Worm (Caenorhabditis elegans) whole organism, mixed stage, embryonic: ENCODE results near the gene F53A9.3.

Experiments used
- M03D4.4 ChIP-seq: sonication (generic microtip); optimal IDR thresholded peaks from 2 replicates; lab custom pipeline; 2017; ENCODE audit warnings: mild to moderate bottlenecking, missing genetic modification characterization, missing compliant biosample characterization
- bed-3 ChIP-seq: fragments of 200-800 bp; sonication (Bioruptor generic); optimal IDR thresholded peaks from 3 replicates; lab custom pipeline; 2018; ENCODE audit warnings: mild to moderate bottlenecking, missing genetic modification characterization, moderate library complexity, missing compliant biosample characterization
- blmp-1 ChIP-seq: fragments of 150-350 bp; optimal IDR thresholded peaks from 2 replicates; lab custom pipeline; 2014; ENCODE audit warnings: missing biosample characterization, missing genetic modification characterization
- ceh-39 ChIP-seq: fragments of 150-350 bp; optimal IDR thresholded peaks from 2 replicates; lab custom pipeline; 2014; ENCODE audit warnings: missing biosample characterization, missing genetic modification characterization
- ceh-83 ChIP-seq: fragments of 200-800 bp; sonication (Bioruptor generic); optimal IDR thresholded peaks from 2 replicates; lab custom pipeline; 2018; ENCODE audit warnings: mild to moderate bottlenecking, missing genetic modification characterization, missing compliant biosample characterization
- ces-1 ChIP-seq: fragments of 150-350 bp; optimal IDR thresholded peaks from 2 replicates; lab custom pipeline; 2014; ENCODE audit warnings: missing biosample characterization, missing genetic modification reagents, missing genetic modification characterization
- cnd-1 ChIP-seq: fragments of 200-800 bp; sonication (Bioruptor generic); optimal IDR thresholded peaks from 2 replicates; lab custom pipeline; 2018; ENCODE audit warnings: mild to moderate bottlenecking, missing genetic modification characterization, missing compliant biosample characterization
- drap-1 ChIP-seq: fragments of 200-800 bp; sonication (Bioruptor generic); optimal IDR thresholded peaks from 3 replicates; lab custom pipeline; 2018; ENCODE audit warnings: mild to moderate bottlenecking, missing genetic modification characterization, missing compliant biosample characterization
- elt-1 ChIP-seq: sonication (generic microtip); optimal IDR thresholded peaks from 2 replicates; lab custom pipeline; 2017; ENCODE audit warnings: missing genetic modification characterization, mild to moderate bottlenecking, missing compliant biosample characterization, antibody characterized with exemption, moderate library complexity, borderline replicate concordance; ENCODE audit not compliant: insufficient read depth
- elt-3 ChIP-seq: fragments of 150-350 bp; optimal IDR thresholded peaks from 2 replicates; lab custom pipeline; 2014; ENCODE audit warnings: missing biosample characterization, missing genetic modification characterization
- flh-1 ChIP-seq: fragments of 200-800 bp; sonication (Bioruptor generic); optimal IDR thresholded peaks from 2 replicates; lab custom pipeline; 2018; ENCODE audit warnings: mild to moderate bottlenecking, missing genetic modification characterization, moderate library complexity, missing compliant biosample characterization
- ham-2 ChIP-seq: fragments of 200-800 bp; sonication (Bioruptor generic); optimal IDR thresholded peaks from 2 replicates; lab custom pipeline; 2018; ENCODE audit warnings: mild to moderate bottlenecking, missing genetic modification characterization, missing compliant biosample characterization
- hlh-1 ChIP-seq: fragments of 150-350 bp; optimal IDR thresholded peaks from 2 replicates; lab custom pipeline; 2014; ENCODE audit warnings: missing biosample characterization, missing genetic modification reagents, missing genetic modification characterization
- lin-13 ChIP-seq: fragments of 150-350 bp; optimal IDR thresholded peaks from 2 replicates; lab custom pipeline; 2014; ENCODE audit warnings: missing biosample characterization, missing genetic modification characterization
- lin-32 ChIP-seq: fragments of 200-800 bp; sonication (Bioruptor generic); optimal IDR thresholded peaks from 2 replicates; lab custom pipeline; 2018; ENCODE audit warnings: mild to moderate bottlenecking, missing genetic modification characterization, missing compliant biosample characterization
- mab-5 ChIP-seq: fragments of 150-350 bp; optimal IDR thresholded peaks from 2 replicates; lab custom pipeline; 2014; ENCODE audit warnings: missing biosample characterization, missing genetic modification characterization
- mep-1 ChIP-seq: fragments of 150-350 bp; optimal IDR thresholded peaks from 2 replicates; lab custom pipeline; 2017; ENCODE audit warnings: missing biosample characterization, missing genetic modification reagents, missing genetic modification characterization, inconsistent platforms
- mls-2 ChIP-seq: sonication (generic microtip); optimal IDR thresholded peaks from 2 replicates; lab custom pipeline; 2016; ENCODE audit warnings: mild to moderate bottlenecking, missing genetic modification characterization, moderate library complexity, missing compliant biosample characterization
- nhr-12 ChIP-seq: fragments of 150-350 bp; optimal IDR thresholded peaks from 2 replicates; lab custom pipeline; 2014; ENCODE audit warnings: missing biosample characterization, missing genetic modification characterization
- nhr-28 ChIP-seq: fragments of 150-350 bp; optimal IDR thresholded peaks from 2 replicates; lab custom pipeline; 2014; ENCODE audit warnings: missing biosample characterization, missing genetic modification characterization
- nhr-76 ChIP-seq: sonication (generic microtip); optimal IDR thresholded peaks from 2 replicates; lab custom pipeline; 2017; ENCODE audit warnings: missing biosample characterization, missing genetic modification characterization
- pha-4 ChIP-seq: fragments of 150-350 bp; optimal IDR thresholded peaks from 2 replicates; lab custom pipeline; 2018; ENCODE audit warnings: missing biosample characterization, missing genetic modification reagents, missing genetic modification characterization
- sem-2 ChIP-seq: fragments of 200-800 bp; sonication (Bioruptor generic); optimal IDR thresholded peaks from 2 replicates; lab custom pipeline; 2018; ENCODE audit warnings: mild to moderate bottlenecking, missing genetic modification characterization, missing compliant biosample characterization
- snpc-4 ChIP-seq: fragments of 150-350 bp; optimal IDR thresholded peaks from 2 replicates; lab custom pipeline; 2014; ENCODE audit warnings: missing biosample characterization, missing genetic modification characterization
- sptf-1 ChIP-seq: sonication (generic microtip); optimal IDR thresholded peaks from 2 replicates; lab custom pipeline; 2017; ENCODE audit warnings: mild to moderate bottlenecking, missing genetic modification characterization, moderate library complexity, missing compliant biosample characterization
- tbx-8 ChIP-seq: fragments of 200-800 bp; sonication (Bioruptor generic); optimal IDR thresholded peaks from 2 replicates; lab custom pipeline; 2018; ENCODE audit warnings: mild to moderate bottlenecking, missing genetic modification characterization, moderate library complexity, missing compliant biosample characterization
- unc-120 ChIP-seq: sonication (generic microtip); optimal IDR thresholded peaks from 2 replicates; lab custom pipeline; 2017; ENCODE audit warnings: missing genetic modification characterization, missing compliant biosample characterization; ENCODE audit not compliant: poor library complexity, severe bottlenecking
- unc-39 ChIP-seq: fragments of 150-350 bp; optimal IDR thresholded peaks from 2 replicates; lab custom pipeline; 2014; ENCODE audit warnings: missing biosample characterization, missing genetic modification characterization
- unc-62 ChIP-seq: fragments of 150-350 bp; optimal IDR thresholded peaks from 2 replicates; lab custom pipeline; 2014; ENCODE audit warnings: missing biosample characterization, missing genetic modification reagents, missing genetic modification characterization
- zip-8 ChIP-seq: fragments of 150-350 bp; optimal IDR thresholded peaks from 2 replicates; lab custom pipeline; 2014; ENCODE audit warnings: missing biosample characterization, missing genetic modification characterization
- ztf-11 ChIP-seq: fragments of 150-350 bp; optimal IDR thresholded peaks from 2 replicates; lab custom pipeline; 2014; ENCODE audit warnings: missing biosample characterization, missing genetic modification characterization

F53A9.3 gene

ce11 chrX:8719888-8720287, 11.7 kb downstream of the F53A9.3 start:
- no peak for TF ChIP-seq ham-2
- no peak for TF ChIP-seq ceh-39 (tag; lab: Kevin White, UChicago)
- no peak for TF ChIP-seq zip-8 (tag; lab: Kevin White, UChicago)
- TF ChIP-seq bed-3 (GFP tag; lab: Kevin White, UChicago) = no peak
- TF ChIP-seq M03D4.4 (tag; lab: Kevin White, UChicago) = no peak
- no peak for TF ChIP-seq nhr-76 (tag; lab: Kevin White, UChicago)
- TF ChIP-seq ceh-83 (GFP tag; lab: Kevin White, UChicago) = no peak
- no peak for TF ChIP-seq nhr-12 (tag; lab: Kevin White, UChicago)
- no peak for TF ChIP-seq sem-2 (GFP tag; lab: Kevin White, UChicago)
- TF ChIP-seq unc-120 = no peak
- TF ChIP-seq cnd-1 = no peak
- TF ChIP-seq snpc-4 (tag; lab: Kevin White, UChicago) = no peak
- no peak for TF ChIP-seq lin-32 (GFP tag; lab: Kevin White, UChicago)
- TF ChIP-seq, all 35 proteins: peak for 0

ce11 chrX:8720658-8721057, 12.5 kb downstream of the F53A9.3 start, which contains the start of gene F53A9.9:
Gene F53A9.9, minus strand, starts transcription at chrX:8720758.
- TF ChIP-seq mls-2 = no peak
- TF ChIP-seq flh-1 (GFP tag; lab: Kevin White, UChicago) = no peak
- no peak for TF ChIP-seq hlh-1 (tag; lab: Kevin White, UChicago)
- no peak for TF ChIP-seq pha-4
- TF ChIP-seq blmp-1 (tag; lab: Kevin White, UChicago) = no peak
- TF ChIP-seq sem-2 (GFP tag; lab: Kevin White, UChicago) = no peak

- no peak for TF ChIP-seq mep-1
- TF ChIP-seq nhr-76 (tag; lab: Kevin White, UChicago) = no peak
- no peak for TF ChIP-seq lin-13 (tag; lab: Kevin White, UChicago)
- no peak for TF ChIP-seq elt-1 (tag; lab: Kevin White, UChicago)
- no peak for TF ChIP-seq mab-5
- TF ChIP-seq elt-3 (tag; lab: Kevin White, UChicago) = no peak
- TF ChIP-seq ztf-11 (tag; lab: Kevin White, UChicago) = no peak
- no peak for TF ChIP-seq blmp-1 (tag; lab: Kevin White, UChicago)
- no peak for TF ChIP-seq ceh-39 (tag; lab: Kevin White, UChicago)
- TF ChIP-seq unc-39 (tag; lab: Kevin White, UChicago) = no peak
- no peak for TF ChIP-seq drap-1 (GFP tag; lab: Kevin White, UChicago)
- no peak for TF ChIP-seq cnd-1
- no peak for TF ChIP-seq unc-62 (GFP tag; lab: Kevin White, UChicago)
- no peak for TF ChIP-seq nhr-12 (tag; lab: Kevin White, UChicago)
- no peak for TF ChIP-seq ceh-83 (GFP tag; lab: Kevin White, UChicago)
- TF ChIP-seq sptf-1 (tag; lab: Kevin White, UChicago) = no peak
- TF ChIP-seq unc-120 = no peak
- no peak for TF ChIP-seq ham-2
- no peak for TF ChIP-seq M03D4.4 (tag; lab: Kevin White, UChicago)
- TF ChIP-seq, all 35 proteins: peak for 0
Observed at ce11 chrX:8721273-8721672, 13.1 kb downstream of the F53A9.3 start.

ce11 chrX:8723127-8723600, 15.0 kb downstream of the F53A9.3 start, which contains the start of gene tnt-2:
Gene tnt-2, minus strand, starts transcription at chrX:8723550.
- no peak for TF ChIP-seq bed-3 (GFP tag; lab: Kevin White, UChicago)
- TF ChIP-seq unc-120 = no peak
- no peak for TF ChIP-seq nhr-76 (tag; lab: Kevin White, UChicago)
- TF ChIP-seq tbx-8 (GFP tag; lab: Kevin White, UChicago) = no peak
- no peak for TF ChIP-seq snpc-4 (tag; lab: Kevin White, UChicago)
- TF ChIP-seq ceh-83 (GFP tag; lab: Kevin White, UChicago) = no peak
- TF ChIP-seq blmp-1 (tag; lab: Kevin White, UChicago) = no peak
- no peak for TF ChIP-seq sptf-1 (tag; lab: Kevin White, UChicago)
- TF ChIP-seq mls-2 = no peak
- TF ChIP-seq lin-13 (tag; lab: Kevin White, UChicago) = no peak
- no peak for TF ChIP-seq ztf-11 (tag; lab: Kevin White, UChicago)
- TF ChIP-seq cnd-1 = no peak
- no peak for TF ChIP-seq elt-1 (tag; lab: Kevin White, UChicago)
- no peak for TF ChIP-seq ces-1 (GFP tag; lab: Kevin White, UChicago)
- TF ChIP-seq ham-2 = no peak
- no peak for TF ChIP-seq lin-32 (GFP tag; lab: Kevin White, UChicago)
- no peak for TF ChIP-seq elt-3 (tag; lab: Kevin White, UChicago)
- no peak for TF ChIP-seq hlh-1 (tag; lab: Kevin White, UChicago)
- no peak for TF ChIP-seq nhr-28
